Worm (Caenorhabditis elegans): ENCODE results near the gene gck-4.

gck-4 gene

DNA sequence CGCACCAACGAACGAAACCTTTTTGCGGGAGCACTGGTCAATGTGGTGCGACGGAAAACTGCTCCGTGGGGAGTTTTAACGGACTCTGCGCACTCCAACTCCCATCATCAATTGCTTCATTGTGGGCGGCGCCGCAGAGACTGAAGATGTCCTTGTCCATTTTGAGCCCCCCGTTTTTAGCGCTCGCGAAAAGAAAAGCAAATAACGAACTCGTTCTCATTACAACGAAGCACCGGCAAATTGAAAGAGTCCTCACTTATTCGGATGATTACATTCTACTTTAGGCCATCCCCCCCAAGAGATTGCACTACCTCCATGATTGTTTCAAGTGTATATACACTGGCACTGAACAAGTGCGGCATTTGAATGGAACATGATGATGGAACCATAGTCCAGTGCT lies 30.2 kb upstream of the gck-4 start, which contains the start of gene acr-9:
TSS of gene acr-9 (minus strand) at position 101 of the 400 bp plus-strand sequence.
- TF ChIP-seq klf-2 (GFP tag; conservative IDR thresholded peaks at IDR 0.05) (no peak), tab-1 (GFP tag; IDR thresholded peaks at IDR 0.05) (no peak), ztf-23 (GFP tag; IDR thresholded peaks at IDR 0.05) (no peak), T22C8.4 (GFP tag; IDR thresholded peaks at IDR 0.05) (no peak), med-1 (GFP tag; optimal IDR thresholded peaks at IDR 0.05; ENCODE audit: insufficient read depth) (no peak), ztf-29 (GFP tag; IDR thresholded peaks at IDR 0.05) (no peak), cog-1 (tag; optimal IDR thresholded peaks at IDR 0.05) (no peak), ref-1 (GFP tag; conservative IDR thresholded peaks at IDR 0.05) (no peak), flt-1 (GFP tag; IDR thresholded peaks at IDR 0.05) (no peak)

DNA sequence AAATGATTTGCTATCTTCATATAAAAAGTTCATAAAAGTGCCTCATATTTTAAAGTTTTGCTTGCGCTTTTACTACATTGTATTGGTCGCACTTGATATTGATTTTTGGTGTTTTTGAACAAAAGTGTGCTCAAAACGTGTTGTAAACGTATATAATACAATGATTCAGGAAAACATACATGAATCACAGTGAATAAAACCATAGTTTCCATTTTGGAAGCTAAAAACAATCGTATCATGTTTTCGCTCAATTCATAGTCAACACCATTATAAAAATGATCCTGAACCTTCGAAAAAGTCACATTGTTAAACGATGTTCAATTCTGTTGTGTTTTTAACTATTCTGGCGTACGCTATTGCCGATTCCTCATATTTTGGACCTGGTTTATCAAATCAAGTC lies 29.7 kb upstream of the gck-4 start, which contains the start of gene C40C9.3:
TSS of gene C40C9.3 (plus strand) at position 301 of the 400 bp plus-strand sequence.
- TF ChIP-seq ztf-29 (GFP tag; IDR thresholded peaks at IDR 0.05) (no peak), med-1 (GFP tag; optimal IDR thresholded peaks at IDR 0.05; ENCODE audit: insufficient read depth) (no peak), flt-1 (GFP tag; IDR thresholded peaks at IDR 0.05) (no peak), ztf-23 (GFP tag; IDR thresholded peaks at IDR 0.05) (no peak)

DNA sequence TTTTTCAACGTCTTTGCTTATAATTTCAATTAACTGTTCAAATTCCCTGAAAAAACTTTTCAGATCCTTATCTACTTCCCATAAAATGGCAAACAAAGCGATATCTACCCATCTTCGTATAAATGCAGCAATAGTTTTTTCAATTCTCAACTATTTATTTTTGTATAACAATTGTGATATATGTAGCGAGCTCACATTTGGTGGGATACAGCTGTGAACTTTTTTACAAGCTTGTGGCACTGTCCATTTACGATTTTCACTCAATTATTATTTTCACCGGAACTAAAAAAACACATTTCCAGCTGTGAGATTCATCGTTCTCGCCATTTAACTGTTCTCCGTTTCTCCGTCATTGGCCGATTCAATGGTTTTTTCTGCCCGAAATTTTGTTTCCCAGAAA lies 26.2 kb upstream of the gck-4 start, which contains the start of gene C40C9.4:
TSS of gene C40C9.4 (plus strand) at position 301 of the 400 bp plus-strand sequence.
- TF ChIP-seq flt-1 (GFP tag; IDR thresholded peaks at IDR 0.05) (no peak), med-1 (GFP tag; optimal IDR thresholded peaks at IDR 0.05; ENCODE audit: insufficient read depth) (no peak), ztf-29 (GFP tag; IDR thresholded peaks at IDR 0.05) (no peak), tab-1 (GFP tag; IDR thresholded peaks at IDR 0.05) (no peak), ref-1 (GFP tag; conservative IDR thresholded peaks at IDR 0.05) (no peak), ztf-23 (GFP tag; IDR thresholded peaks at IDR 0.05) (no peak)

DNA sequence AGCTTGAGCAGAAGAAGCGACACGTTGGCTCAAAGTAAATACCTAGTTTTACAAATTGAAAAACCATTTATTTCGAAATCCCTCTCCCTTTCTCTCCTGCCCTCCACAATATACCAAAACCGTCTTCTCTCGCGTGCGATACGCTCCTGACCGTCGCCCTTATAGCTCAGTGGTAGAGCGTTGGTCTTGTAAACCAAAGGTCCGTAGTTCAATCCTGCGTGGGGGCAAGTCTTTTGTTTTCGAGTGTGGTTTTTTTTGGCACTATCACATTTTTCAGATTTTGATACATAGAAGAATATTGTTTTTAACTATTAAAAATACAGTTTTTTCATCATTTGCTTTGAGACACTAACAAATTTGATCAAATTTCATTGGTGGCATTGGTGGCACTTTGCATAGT lies 23.4 kb upstream of the gck-4 start:
- TF ChIP-seq med-1 (GFP tag; optimal IDR thresholded peaks at IDR 0.05; ENCODE audit: insufficient read depth): no peak
- TF ChIP-seq ztf-23 (GFP tag; IDR thresholded peaks at IDR 0.05): peak; percentile 66; the same call in 1 of the 2 replicates
- 0 out of 2 replicates have a peak, but pooled peaks have one; percentile 34 for TF ChIP-seq ztf-29 (GFP tag; IDR thresholded peaks at IDR 0.05)
- no peak for TF ChIP-seq cog-1 (tag; optimal IDR thresholded peaks at IDR 0.05)
- peak; percentile 88 for TF ChIP-seq flt-1 (GFP tag; IDR thresholded peaks at IDR 0.05)
- TF ChIP-seq tab-1 (GFP tag; IDR thresholded peaks at IDR 0.05): peak; percentile 78
- peak; percentile 60; the same call in 1 of the 2 replicates for TF ChIP-seq ref-1 (GFP tag; conservative IDR thresholded peaks at IDR 0.05)
- TF ChIP-seq klf-2 (GFP tag; conservative IDR thresholded peaks at IDR 0.05): peak; percentile 42; the same call in 1 of the 2 replicates
- TF ChIP-seq T22C8.4 (GFP tag; IDR thresholded peaks at IDR 0.05): no peak

DNA sequence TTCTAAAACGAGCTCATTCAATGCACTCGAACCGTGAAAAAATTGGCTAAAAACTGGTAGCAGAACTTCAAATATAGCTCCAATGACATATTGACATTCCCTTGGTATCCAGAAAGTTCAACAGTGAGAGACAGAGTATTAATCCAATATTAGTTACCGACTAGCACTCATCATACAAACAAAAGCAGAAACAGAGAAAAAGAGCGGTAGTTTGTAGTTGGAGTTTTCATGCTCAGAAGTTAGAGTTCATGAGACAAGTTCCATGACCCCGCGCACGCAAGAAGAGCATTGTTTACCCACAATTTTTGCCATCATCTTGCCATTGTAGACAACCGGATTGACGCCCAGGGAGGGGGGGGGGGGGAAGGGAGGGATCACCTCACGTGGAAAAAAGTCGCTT lies 22.7 kb upstream of the gck-4 start:
- TF ChIP-seq cog-1 (tag; optimal IDR thresholded peaks at IDR 0.05): no peak
- no peak for TF ChIP-seq med-1 (GFP tag; optimal IDR thresholded peaks at IDR 0.05; ENCODE audit: insufficient read depth)
- TF ChIP-seq T22C8.4 (GFP tag; IDR thresholded peaks at IDR 0.05): no peak
- no peak for TF ChIP-seq flt-1 (GFP tag; IDR thresholded peaks at IDR 0.05)
- TF ChIP-seq ztf-23 (GFP tag; IDR thresholded peaks at IDR 0.05): no peak
- TF ChIP-seq ztf-29 (GFP tag; IDR thresholded peaks at IDR 0.05): no peak
- no peak for TF ChIP-seq tab-1 (GFP tag; IDR thresholded peaks at IDR 0.05)
- no peak for TF ChIP-seq klf-2 (GFP tag; conservative IDR thresholded peaks at IDR 0.05)
- TF ChIP-seq ref-1 (GFP tag; conservative IDR thresholded peaks at IDR 0.05): no peak

DNA sequence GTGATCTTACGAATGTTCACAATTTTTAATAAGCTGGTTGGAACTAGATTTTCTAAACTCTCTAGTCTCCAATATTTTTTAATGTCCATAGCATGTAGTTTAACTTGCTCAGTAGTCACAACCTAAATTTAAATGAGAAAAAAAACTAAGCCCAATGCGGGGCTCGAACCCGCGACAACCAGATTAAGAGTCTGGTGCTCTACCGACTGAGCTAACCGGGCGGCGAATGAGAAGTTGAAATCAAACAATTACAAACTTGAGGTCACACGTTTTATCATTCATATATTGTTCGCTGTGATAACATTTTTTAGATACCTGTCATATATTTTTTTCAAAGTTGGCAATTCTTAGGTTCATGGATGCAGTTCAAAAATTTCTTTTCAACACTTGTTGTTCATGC lies 21.2 kb upstream of the gck-4 start:
- TF ChIP-seq ref-1 (GFP tag; conservative IDR thresholded peaks at IDR 0.05) (no peak), flt-1 (GFP tag; IDR thresholded peaks at IDR 0.05) (no peak), ztf-29 (GFP tag; IDR thresholded peaks at IDR 0.05) (no peak), klf-2 (GFP tag; conservative IDR thresholded peaks at IDR 0.05) (no peak), cog-1 (tag; optimal IDR thresholded peaks at IDR 0.05) (no peak), ztf-23 (GFP tag; IDR thresholded peaks at IDR 0.05) (no peak), tab-1 (GFP tag; IDR thresholded peaks at IDR 0.05) (no peak), med-1 (GFP tag; optimal IDR thresholded peaks at IDR 0.05; ENCODE audit: insufficient read depth) (no peak), T22C8.4 (GFP tag; IDR thresholded peaks at IDR 0.05) (no peak)

DNA sequence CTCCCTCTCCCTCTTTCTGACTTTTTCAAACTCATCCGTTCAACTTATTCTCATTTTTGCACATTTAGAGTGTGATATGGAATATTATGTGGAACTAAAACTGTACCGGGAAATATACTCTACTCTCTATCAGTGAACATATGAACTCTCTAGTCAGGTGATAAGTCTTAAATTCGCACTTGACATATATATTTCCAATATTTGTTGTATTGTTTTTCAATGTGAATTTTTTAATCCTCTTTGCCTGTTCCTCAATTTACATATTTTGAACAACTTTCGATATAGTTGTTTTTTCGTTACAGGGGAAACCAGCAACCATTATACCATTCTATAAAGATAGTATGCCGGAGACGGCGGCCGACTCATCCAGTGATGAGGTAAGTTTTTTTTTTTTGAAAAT lies 16.8 kb upstream of the gck-4 start, which contains the start of gene C04A11.1:
TSS of gene C04A11.1 (plus strand) at position 301 of the 400 bp plus-strand sequence.
- no peak for TF ChIP-seq flt-1 (GFP tag; IDR thresholded peaks at IDR 0.05)
- TF ChIP-seq T22C8.4 (GFP tag; IDR thresholded peaks at IDR 0.05): no peak
- TF ChIP-seq ztf-29 (GFP tag; IDR thresholded peaks at IDR 0.05): no peak
- no peak for TF ChIP-seq ztf-23 (GFP tag; IDR thresholded peaks at IDR 0.05)

DNA sequence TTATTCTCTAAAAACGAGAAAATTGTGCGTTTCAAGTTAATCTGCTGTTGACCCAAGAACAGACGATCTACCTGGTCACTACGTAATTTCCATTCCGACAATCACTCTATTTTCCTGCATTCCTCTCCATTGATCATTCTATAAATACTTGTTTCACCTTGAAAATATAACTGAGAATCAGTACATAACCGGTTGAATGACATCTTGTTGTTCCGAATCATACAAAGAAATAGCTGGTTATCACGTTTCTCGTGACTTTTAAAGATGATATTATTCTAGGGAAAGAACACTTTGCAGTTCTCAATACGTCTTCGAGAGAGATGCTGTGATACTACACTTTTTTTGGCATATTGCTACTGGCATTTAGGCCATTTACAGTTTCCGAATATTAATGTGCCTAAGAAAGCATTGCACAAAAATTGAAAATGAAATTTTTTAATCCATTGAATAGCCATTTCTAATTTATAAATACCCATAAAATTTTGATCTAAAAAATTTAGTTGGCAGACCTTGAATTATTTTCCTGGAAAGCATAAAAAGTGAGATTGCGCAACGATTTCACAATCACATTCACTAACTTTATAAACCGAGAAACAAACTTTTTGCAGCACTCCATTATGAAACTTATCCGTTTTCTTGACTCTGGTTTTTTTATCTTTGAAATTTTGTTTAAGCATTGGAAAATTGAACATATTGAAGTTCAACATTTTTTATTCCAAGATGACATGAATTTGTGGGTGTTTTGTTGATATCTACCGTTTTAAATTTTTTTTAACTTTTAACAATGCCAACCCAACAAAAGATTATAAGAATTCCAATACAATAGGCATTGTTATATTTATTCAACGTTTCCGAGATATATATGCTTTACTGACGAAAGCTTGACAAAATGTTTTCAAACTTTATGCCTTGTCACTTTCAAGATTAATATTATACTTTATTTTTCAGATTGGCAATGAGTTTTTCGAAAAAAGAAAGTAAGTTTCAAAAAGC lies 13.1 kb upstream of the gck-4 start, which contains the start of gene C04A11.5:
TSS of gene C04A11.5 (plus strand) at position 943 of the 993 bp plus-strand sequence.
- TF ChIP-seq flt-1 (GFP tag; IDR thresholded peaks at IDR 0.05) (no peak), ref-1 (GFP tag; conservative IDR thresholded peaks at IDR 0.05) (no peak), ztf-23 (GFP tag; IDR thresholded peaks at IDR 0.05) (no peak), T22C8.4 (GFP tag; IDR thresholded peaks at IDR 0.05) (no peak), cog-1 (tag; optimal IDR thresholded peaks at IDR 0.05) (no peak), med-1 (GFP tag; optimal IDR thresholded peaks at IDR 0.05; ENCODE audit: insufficient read depth) (no peak), tab-1 (GFP tag; IDR thresholded peaks at IDR 0.05) (no peak), ztf-29 (GFP tag; IDR thresholded peaks at IDR 0.05) (no peak), klf-2 (GFP tag; conservative IDR thresholded peaks at IDR 0.05) (no peak)

DNA sequence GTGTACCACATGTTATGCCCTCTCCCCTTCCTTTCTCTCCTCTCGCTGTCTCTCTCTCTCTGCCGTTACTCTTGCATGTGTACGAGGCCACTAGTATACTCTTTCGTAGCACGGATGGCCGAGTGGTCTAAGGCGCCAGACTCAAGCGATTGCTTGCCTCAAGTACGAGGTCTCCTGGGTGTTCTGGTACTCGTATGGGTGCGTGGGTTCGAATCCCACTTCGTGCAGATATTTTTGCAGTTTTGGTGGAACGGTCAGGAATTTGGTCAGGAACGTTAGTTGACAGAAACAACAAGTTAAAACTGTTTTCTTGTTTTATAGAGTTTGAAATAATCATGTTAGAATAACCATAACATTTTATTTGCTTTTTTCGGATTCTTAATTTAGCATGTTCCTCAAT lies 11.5 kb upstream of the gck-4 start:
- TF ChIP-seq med-1 (GFP tag; optimal IDR thresholded peaks at IDR 0.05; ENCODE audit: insufficient read depth) (peak; percentile 86), cog-1 (tag; optimal IDR thresholded peaks at IDR 0.05) (peak; percentile 98), T22C8.4 (GFP tag; IDR thresholded peaks at IDR 0.05) (peak; percentile 99), klf-2 (GFP tag; conservative IDR thresholded peaks at IDR 0.05) (peak; percentile 99), flt-1 (GFP tag; IDR thresholded peaks at IDR 0.05) (peak; percentile 99), ref-1 (GFP tag; conservative IDR thresholded peaks at IDR 0.05) (peak; percentile 98), ztf-29 (GFP tag; IDR thresholded peaks at IDR 0.05) (peak; percentile 99), tab-1 (GFP tag; IDR thresholded peaks at IDR 0.05) (peak; percentile 100), ztf-23 (GFP tag; IDR thresholded peaks at IDR 0.05) (peak; percentile 98)
